Fruit fly (Drosophila melanogaster): Measurements from ENCODE around the gene melt.
A peak's percentile ranks its signal among the peaks of the same experiment; 100 is the strongest.

melt gene

DNA sequence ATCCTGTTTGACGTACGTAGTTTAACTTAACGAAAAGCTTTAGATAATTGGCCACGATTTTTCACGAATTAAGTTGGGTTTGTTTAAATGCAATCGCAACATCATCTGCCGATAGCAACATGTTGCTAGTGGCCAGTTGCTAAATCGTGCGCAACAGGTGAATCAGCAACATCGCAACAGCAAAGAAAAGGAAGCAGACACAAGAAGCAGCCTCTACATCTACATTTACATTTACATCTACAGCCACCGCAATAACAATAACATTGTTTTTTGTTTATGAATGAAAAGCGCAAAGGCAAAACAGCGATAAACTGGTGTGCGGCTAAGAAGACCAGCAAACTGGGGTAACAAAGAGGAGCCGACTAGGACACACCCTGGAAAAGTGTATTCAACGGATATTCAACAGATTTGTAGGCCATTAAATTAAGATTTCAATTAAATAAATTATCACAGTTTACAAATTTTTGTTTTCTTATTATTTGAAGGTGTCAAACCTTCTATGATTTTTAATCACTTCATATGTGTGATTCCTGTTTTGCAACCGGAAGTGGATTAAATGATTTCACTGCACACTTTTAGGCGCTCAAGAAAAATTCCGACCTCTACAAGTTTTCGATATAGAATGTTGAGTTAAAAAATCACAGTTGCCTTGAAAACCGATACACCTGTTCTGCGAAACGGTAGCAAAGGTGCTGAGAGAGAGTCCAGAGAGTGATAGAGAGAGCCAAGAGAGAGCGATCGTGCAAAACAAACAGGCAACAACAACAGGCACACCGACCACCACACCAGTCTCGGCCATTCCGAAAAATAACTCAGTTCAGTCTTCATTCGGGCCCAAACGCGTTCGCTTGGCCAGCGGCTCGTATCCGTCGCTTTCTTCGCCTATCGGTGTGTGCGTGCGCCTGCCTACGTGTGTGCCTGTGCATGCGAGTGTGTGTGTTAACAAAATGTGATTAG is at the start of gene melt:
Gene melt (plus strand): TSS at position 818 of the 957 bp plus-strand sequence.
- TF ChIP-seq psq (optimal IDR thresholded peaks at IDR 0.05) (no peak), usp (GFP tag; optimal IDR thresholded peaks at IDR 0.05) (no peak), EcR (GFP tag; optimal IDR thresholded peaks at IDR 0.05) (no peak), Dll (optimal IDR thresholded peaks at IDR 0.05) (peak; percentile 87), CG8478 (optimal IDR thresholded peaks at IDR 0.05) (no peak), pan (optimal IDR thresholded peaks at IDR 0.05) (peak; percentile 97)

DNA sequence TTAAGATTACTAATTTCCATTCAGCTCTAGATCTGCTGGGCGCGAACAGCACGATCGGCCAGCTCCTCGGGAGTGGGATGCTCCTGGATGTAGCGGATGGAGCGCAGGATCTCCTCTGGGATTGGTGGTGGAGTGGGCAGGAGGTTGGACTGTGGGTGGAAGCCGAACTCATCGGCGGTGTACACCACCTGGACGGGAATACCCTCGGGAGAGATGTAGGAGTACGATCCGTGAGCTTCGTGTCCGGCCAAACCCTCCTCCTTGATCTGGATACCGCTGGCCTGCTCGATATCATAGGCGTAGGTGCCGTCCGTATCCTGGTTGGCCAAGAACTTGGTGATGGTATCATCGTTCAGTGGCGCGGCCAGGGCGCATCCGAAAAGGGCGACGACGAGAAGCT is 48.2 kb upstream of the melt start:
- TF ChIP-seq Dll (optimal IDR thresholded peaks at IDR 0.05) (no peak), pan (optimal IDR thresholded peaks at IDR 0.05) (no peak), psq (optimal IDR thresholded peaks at IDR 0.05) (no peak), usp (GFP tag; optimal IDR thresholded peaks at IDR 0.05) (no peak), CG8478 (optimal IDR thresholded peaks at IDR 0.05) (no peak), EcR (GFP tag; optimal IDR thresholded peaks at IDR 0.05) (no peak)

DNA sequence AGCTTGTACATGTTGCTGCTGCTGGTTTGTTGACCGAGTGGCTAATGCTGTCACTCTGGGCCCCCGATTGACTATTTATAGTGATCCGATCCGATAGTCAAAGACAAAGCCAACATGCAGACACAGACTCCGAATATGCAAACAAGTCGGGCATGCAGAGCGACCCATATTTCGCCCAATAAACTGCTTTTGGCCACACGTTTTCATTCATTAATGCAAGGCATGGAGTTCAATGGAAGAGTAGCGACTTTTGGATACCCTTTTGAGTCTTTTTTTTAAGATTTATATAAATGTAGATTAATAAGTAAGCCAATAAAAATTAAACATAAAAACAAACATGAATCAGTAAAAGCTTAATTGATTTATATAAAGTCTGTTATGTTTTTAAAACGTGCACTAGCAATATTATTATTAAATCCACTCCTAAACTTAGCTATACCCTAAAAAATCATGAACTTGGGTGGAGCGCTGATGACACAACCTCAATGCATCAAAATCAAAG is 47.7 kb upstream of the melt start, which contains the start of gene Cpr65Ea:
Gene Cpr65Ea (minus strand): TSS at position 51 of the 502 bp plus-strand sequence.
- TF ChIP-seq CG8478 (optimal IDR thresholded peaks at IDR 0.05) (no peak), EcR (GFP tag; optimal IDR thresholded peaks at IDR 0.05) (no peak), Dll (optimal IDR thresholded peaks at IDR 0.05) (no peak), usp (GFP tag; optimal IDR thresholded peaks at IDR 0.05) (no peak), psq (optimal IDR thresholded peaks at IDR 0.05) (no peak), pan (optimal IDR thresholded peaks at IDR 0.05) (no peak)

DNA sequence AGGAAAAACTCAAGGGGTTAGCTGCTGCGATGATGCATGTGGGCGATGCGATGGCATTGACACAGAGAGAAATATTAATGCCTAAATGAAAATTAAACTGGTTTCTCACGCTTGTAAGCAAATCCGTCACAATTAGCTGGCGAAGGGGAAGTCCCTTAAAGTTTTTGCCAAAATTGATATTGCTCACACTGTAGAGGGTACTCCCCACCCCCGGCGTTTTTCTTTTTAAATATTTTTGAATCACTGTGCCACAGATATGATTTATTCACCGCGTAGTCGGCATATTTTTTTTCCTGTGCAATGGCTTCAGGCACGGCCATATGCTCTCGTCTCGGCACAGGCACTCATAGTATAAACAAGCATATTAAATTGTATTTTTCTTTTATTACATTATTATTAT is 47.0 kb upstream of the melt start:
- TF ChIP-seq Dll (optimal IDR thresholded peaks at IDR 0.05): no peak
- TF ChIP-seq pan (optimal IDR thresholded peaks at IDR 0.05): no peak
- no peak for TF ChIP-seq CG8478 (optimal IDR thresholded peaks at IDR 0.05)
- no peak for TF ChIP-seq usp (GFP tag; optimal IDR thresholded peaks at IDR 0.05)
- TF ChIP-seq psq (optimal IDR thresholded peaks at IDR 0.05): no peak
- no peak for TF ChIP-seq EcR (GFP tag; optimal IDR thresholded peaks at IDR 0.05)

DNA sequence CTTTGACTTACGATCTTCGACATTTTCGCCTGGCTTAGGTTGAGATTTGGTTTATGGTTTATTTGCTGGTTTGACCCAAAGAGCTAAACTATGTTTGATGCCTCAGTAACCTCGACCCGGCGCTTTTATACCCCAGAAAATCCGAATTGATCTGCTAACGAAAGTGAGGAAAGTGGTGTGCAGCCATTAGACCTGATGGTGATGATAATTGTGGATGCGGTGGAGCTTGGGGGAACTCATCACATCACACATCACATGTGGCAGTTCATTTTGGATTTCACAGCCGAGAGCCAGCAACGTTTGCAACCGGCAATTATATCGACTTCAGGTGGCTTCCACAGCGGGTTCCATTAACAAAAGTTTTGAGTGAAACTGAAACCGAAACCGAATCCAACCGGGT is 45.6 kb upstream of the melt start, which contains the start of gene Cpr65Eb:
Gene Cpr65Eb (minus strand): TSS at position 101 of the 400 bp plus-strand sequence.
- TF ChIP-seq Dll (optimal IDR thresholded peaks at IDR 0.05) (no peak), psq (optimal IDR thresholded peaks at IDR 0.05) (no peak), pan (optimal IDR thresholded peaks at IDR 0.05) (no peak), usp (GFP tag; optimal IDR thresholded peaks at IDR 0.05) (no peak), CG8478 (optimal IDR thresholded peaks at IDR 0.05) (no peak), EcR (GFP tag; optimal IDR thresholded peaks at IDR 0.05) (no peak)

DNA sequence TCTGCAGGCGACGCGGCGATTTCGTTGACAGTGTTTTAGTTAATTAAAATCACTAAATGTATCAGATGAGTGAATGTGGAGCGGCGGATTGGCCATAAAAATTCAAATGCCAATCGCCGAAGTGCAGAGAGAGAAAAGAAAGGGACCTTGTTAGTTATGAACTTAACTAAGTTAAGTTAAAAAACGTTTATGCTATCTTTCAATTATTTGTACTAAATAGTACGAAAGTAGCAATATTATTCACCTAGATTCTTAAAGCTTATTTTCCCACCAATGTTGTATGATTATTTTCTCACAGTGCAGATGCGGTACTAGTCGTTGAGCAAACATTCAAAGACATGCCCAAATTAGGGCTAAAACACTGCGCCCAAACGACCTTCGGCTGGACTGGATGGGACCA is 43.6 kb upstream of the melt start:
- no peak for TF ChIP-seq usp (GFP tag; optimal IDR thresholded peaks at IDR 0.05)
- no peak for TF ChIP-seq psq (optimal IDR thresholded peaks at IDR 0.05)
- no peak for TF ChIP-seq CG8478 (optimal IDR thresholded peaks at IDR 0.05)
- no peak for TF ChIP-seq EcR (GFP tag; optimal IDR thresholded peaks at IDR 0.05)
- TF ChIP-seq pan (optimal IDR thresholded peaks at IDR 0.05): no peak
- TF ChIP-seq Dll (optimal IDR thresholded peaks at IDR 0.05): no peak

DNA sequence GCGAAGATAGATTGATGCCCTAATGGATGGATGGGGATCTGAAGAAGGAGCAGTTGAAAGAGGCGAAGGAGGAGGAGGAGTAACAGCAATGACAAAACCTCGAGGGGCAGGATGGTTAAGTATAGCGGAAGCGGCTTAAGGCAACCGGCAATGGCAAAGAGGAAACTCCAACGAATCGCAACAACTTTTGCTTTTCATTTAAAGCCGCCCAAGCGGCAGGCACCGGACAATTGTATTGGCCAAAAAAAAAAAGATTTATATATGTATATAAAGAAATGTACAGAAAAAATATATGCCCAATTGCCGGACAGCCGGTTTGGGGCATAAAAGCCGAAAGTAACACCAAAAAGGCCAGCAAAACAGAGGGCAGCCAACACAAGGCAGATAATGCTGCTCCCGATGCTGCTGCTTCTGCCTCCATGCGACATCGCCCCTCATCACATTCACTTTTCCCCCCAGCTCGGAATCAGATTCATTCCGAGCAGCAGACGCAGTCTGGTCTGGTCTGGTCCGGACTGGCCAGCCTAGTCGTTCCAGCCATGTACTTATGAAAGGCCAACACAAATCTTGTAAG is 42.9 kb upstream of the melt start:
- no peak for TF ChIP-seq pan (optimal IDR thresholded peaks at IDR 0.05)
- no peak for TF ChIP-seq EcR (GFP tag; optimal IDR thresholded peaks at IDR 0.05)
- no peak for TF ChIP-seq usp (GFP tag; optimal IDR thresholded peaks at IDR 0.05)
- TF ChIP-seq Dll (optimal IDR thresholded peaks at IDR 0.05): no peak
- no peak for TF ChIP-seq CG8478 (optimal IDR thresholded peaks at IDR 0.05)
- no peak for TF ChIP-seq psq (optimal IDR thresholded peaks at IDR 0.05)

DNA sequence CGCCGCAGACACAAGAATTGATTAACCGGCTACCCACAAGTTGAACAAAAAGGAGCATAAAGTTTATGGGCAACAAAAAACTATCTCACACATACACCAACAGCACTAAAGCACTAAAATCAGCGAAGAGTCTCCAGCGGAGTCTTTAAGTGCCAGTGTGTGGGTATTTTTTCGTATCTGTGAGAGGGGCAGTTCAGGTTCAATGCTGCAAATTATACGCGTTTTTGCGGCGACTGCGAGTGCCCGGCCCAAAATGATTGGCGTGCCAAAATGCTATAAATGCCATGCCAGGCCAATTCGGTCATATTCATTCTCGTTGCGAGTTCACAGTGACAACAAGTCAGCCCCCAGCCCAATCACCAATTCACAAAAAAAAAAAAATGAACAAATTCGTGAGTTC is 41.4 kb upstream of the melt start, which contains the start of gene Cpr65Ec:
Gene Cpr65Ec (plus strand): TSS at position 301 of the 400 bp plus-strand sequence.
- TF ChIP-seq psq (optimal IDR thresholded peaks at IDR 0.05): no peak
- TF ChIP-seq Dll (optimal IDR thresholded peaks at IDR 0.05): no peak
- no peak for TF ChIP-seq pan (optimal IDR thresholded peaks at IDR 0.05)
- no peak for TF ChIP-seq EcR (GFP tag; optimal IDR thresholded peaks at IDR 0.05)
- no peak for TF ChIP-seq CG8478 (optimal IDR thresholded peaks at IDR 0.05)
- no peak for TF ChIP-seq usp (GFP tag; optimal IDR thresholded peaks at IDR 0.05)

DNA sequence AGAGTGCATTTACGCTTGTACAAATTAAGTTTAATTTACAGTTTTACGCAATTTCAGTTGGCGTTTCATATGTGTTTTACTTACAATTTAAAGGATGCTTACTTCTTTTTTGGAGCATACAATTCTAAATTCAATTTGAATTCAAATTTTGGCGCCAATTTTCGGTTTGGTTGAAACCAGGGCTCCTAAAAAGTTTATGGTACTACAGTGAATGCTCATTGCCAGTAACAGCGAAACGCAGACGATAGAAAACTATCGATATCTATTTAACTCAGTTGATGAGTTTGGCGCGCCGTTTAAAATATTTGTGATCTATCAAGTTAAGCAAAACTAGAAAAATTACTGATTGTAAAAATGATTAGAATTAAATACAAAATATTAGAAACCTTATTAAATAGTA is 40.3 kb upstream of the melt start:
- no peak for TF ChIP-seq CG8478 (optimal IDR thresholded peaks at IDR 0.05)
- TF ChIP-seq psq (optimal IDR thresholded peaks at IDR 0.05): no peak
- TF ChIP-seq EcR (GFP tag; optimal IDR thresholded peaks at IDR 0.05): no peak
- TF ChIP-seq pan (optimal IDR thresholded peaks at IDR 0.05): no peak
- TF ChIP-seq usp (GFP tag; optimal IDR thresholded peaks at IDR 0.05): no peak
- no peak for TF ChIP-seq Dll (optimal IDR thresholded peaks at IDR 0.05)

DNA sequence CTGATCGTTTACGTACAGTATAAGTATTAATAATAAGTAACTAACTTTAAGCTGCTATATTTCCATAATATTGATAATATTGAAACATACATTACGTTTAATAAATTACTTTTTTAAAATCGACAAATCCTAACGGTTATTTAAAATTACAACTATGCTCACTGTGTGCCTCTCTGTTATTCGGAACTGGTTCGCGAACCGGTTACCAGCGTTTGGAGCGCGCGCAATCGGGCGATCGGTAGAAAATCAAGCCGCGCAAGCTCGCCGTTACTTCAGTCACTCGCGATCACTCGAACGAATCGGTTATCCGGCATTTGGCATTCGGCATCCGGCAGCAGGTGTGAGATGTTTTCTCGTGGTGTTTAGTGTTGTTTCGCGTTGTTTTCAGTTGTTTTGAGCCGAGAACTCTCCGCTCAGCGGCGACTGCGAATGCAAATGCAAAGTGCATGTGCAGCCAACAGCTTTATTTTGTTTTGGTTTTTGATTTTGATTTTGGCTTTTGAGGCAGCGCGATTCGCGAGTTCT is 39.7 kb upstream of the melt start, which contains the start of gene form3:
Gene form3 (plus strand): TSS at position 271 of the 525 bp plus-strand sequence.
- no peak for TF ChIP-seq Dll (optimal IDR thresholded peaks at IDR 0.05)
- no peak for TF ChIP-seq usp (GFP tag; optimal IDR thresholded peaks at IDR 0.05)
- TF ChIP-seq CG8478 (optimal IDR thresholded peaks at IDR 0.05): no peak
- no peak for TF ChIP-seq EcR (GFP tag; optimal IDR thresholded peaks at IDR 0.05)
- no peak for TF ChIP-seq psq (optimal IDR thresholded peaks at IDR 0.05)
- no peak for TF ChIP-seq pan (optimal IDR thresholded peaks at IDR 0.05)

DNA sequence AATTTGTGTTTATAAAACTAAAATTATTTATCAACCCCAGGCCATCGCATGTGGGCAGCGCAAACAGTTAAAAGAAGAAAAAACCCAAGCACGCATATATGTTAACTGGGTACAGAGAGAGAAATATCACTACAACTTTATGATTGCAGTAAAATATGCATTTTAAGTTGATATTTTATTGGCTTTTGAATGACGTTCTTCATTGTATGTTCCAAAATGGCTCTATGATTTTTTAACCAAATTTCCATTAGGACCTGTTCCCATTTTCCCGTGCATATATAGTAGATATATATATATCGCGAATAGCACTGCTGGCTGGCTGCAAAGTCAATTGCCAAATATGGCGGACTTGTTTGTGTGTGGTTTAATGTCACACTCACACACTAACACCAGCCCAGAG is 37.8 kb upstream of the melt start:
- TF ChIP-seq usp (GFP tag; optimal IDR thresholded peaks at IDR 0.05) (no peak), psq (optimal IDR thresholded peaks at IDR 0.05) (no peak), CG8478 (optimal IDR thresholded peaks at IDR 0.05) (no peak), Dll (optimal IDR thresholded peaks at IDR 0.05) (no peak), pan (optimal IDR thresholded peaks at IDR 0.05) (no peak), EcR (GFP tag; optimal IDR thresholded peaks at IDR 0.05) (no peak)
